Fruit fly (Drosophila melanogaster): ENCODE data around the gene CG4116.

The CG4116 gene

dm6 chrX:3024375-3025192 is 42.8 kb downstream of the CG4116 start (continued):
- TF ChIP-seq CG3726 (GFP tag; IDR thresholded peaks at IDR 0.05), result 0 out of 3 replicates have a peak, but pooled peaks have one; percentile 57
- TF ChIP-seq CG14050 (GFP tag; IDR thresholded peaks at IDR 0.05), result peak; percentile 29; the same call in 2 of the 3 replicates
- no peak for TF ChIP-seq NFAT (GFP tag; IDR thresholded peaks at IDR 0.05)
- TF ChIP-seq CG30431 (GFP tag; optimal IDR thresholded peaks at IDR 0.05), result no peak
- no peak for TF ChIP-seq Poxn (GFP tag; IDR thresholded peaks at IDR 0.05)
- TF ChIP-seq CG13424 (tag; optimal IDR thresholded peaks at IDR 0.05), result peak; percentile 6
- no peak for TF ChIP-seq pb (GFP tag; optimal IDR thresholded peaks at IDR 0.05)
- TF ChIP-seq ci (GFP tag; IDR thresholded peaks at IDR 0.05), result peak; percentile 90
- TF ChIP-seq CG18764 (GFP tag; optimal IDR thresholded peaks at IDR 0.05), result no peak
- no peak for TF ChIP-seq Ada2b (GFP tag; IDR thresholded peaks at IDR 0.05)
- TF ChIP-seq pan (optimal IDR thresholded peaks at IDR 0.05), result no peak
- peak in 1 of 2 experiments; percentile 47 for TF ChIP-seq pan (GFP tag; optimal IDR thresholded peaks at IDR 0.05 in 1 of 2, IDR thresholded peaks at IDR 0.05 in 1 of 2)
- peak; percentile 42; the same call in 1 of the 2 replicates for TF ChIP-seq vvl (GFP tag; IDR thresholded peaks at IDR 0.05)
- no peak for TF ChIP-seq Hand (GFP tag; optimal IDR thresholded peaks at IDR 0.05)
- no peak for TF ChIP-seq slbo (GFP tag; IDR thresholded peaks at IDR 0.05)
- TF ChIP-seq sens (GFP tag), result peak; percentile 71
- TF ChIP-seq CG9932 (GFP tag; IDR thresholded peaks at IDR 0.05), result no peak
- TF ChIP-seq ttk (GFP tag; IDR thresholded peaks at IDR 0.05), result peak; percentile 53; the same call in 1 of the 2 replicates
- peak; percentile 5 for TF ChIP-seq Ssrp (tag; optimal IDR thresholded peaks at IDR 0.05)
- TF ChIP-seq CG2712 (tag; optimal IDR thresholded peaks at IDR 0.05), result peak; percentile 57
- TF ChIP-seq lab (GFP tag; optimal IDR thresholded peaks at IDR 0.05), result peak; percentile 9
- peak; percentile 18 for TF ChIP-seq CG8388 (GFP tag; optimal IDR thresholded peaks at IDR 0.05)
- TF ChIP-seq jing (GFP tag; optimal IDR thresholded peaks at IDR 0.05), result no peak
- TF ChIP-seq CG6272 (GFP tag; IDR thresholded peaks at IDR 0.05), result no peak
- no peak for TF ChIP-seq Hr3 (GFP tag; optimal IDR thresholded peaks at IDR 0.05)
- peak; percentile 57 for TF ChIP-seq Med (GFP tag)
- TF ChIP-seq CG12299 (tag; optimal IDR thresholded peaks at IDR 0.05), result no peak
- TF ChIP-seq Hr78 (GFP tag; optimal IDR thresholded peaks at IDR 0.05), result peak in 1 of 2 experiments; percentile 7
- peak; percentile 47 for TF ChIP-seq gcm (GFP tag; optimal IDR thresholded peaks at IDR 0.05)
- TF ChIP-seq Sox100B (GFP tag; optimal IDR thresholded peaks at IDR 0.05), result peak; percentile 62
- TF ChIP-seq Blimp-1 (GFP tag; optimal IDR thresholded peaks at IDR 0.05), result peak; percentile 34
- no peak for TF ChIP-seq CG15073 (GFP tag; optimal IDR thresholded peaks at IDR 0.05)
- 0 out of 2 replicates have a peak, but pooled peaks have one; percentile 42 for TF ChIP-seq CG6689 (GFP tag; IDR thresholded peaks at IDR 0.05)
- peak; percentile 82 for TF ChIP-seq CG33557 (GFP tag; optimal IDR thresholded peaks at IDR 0.05)
- TF ChIP-seq bowl (GFP tag; IDR thresholded peaks at IDR 0.05), result 0 out of 2 replicates have a peak, but pooled peaks have one; percentile 27
- no peak for TF ChIP-seq D (optimal IDR thresholded peaks at IDR 0.05)
- TF ChIP-seq D (GFP tag; optimal IDR thresholded peaks at IDR 0.05), result no peak
- TF ChIP-seq NfI (GFP tag; optimal IDR thresholded peaks at IDR 0.05), result peak; percentile 31
- TF ChIP-seq odd (GFP tag; optimal IDR thresholded peaks at IDR 0.05), result peak; percentile 41
- TF ChIP-seq Doc3 (GFP tag; IDR thresholded peaks at IDR 0.05; ENCODE audit: partially characterized antibody), result no peak
- no peak for TF ChIP-seq zen2 (GFP tag; IDR thresholded peaks at IDR 0.05; ENCODE audit: partially characterized antibody)
- TF ChIP-seq Rfx (GFP tag; IDR thresholded peaks at IDR 0.05), result no peak
